Worm (Caenorhabditis elegans) whole organism, early embryonic: Measurements from ENCODE around the gene F58A3.3.

Experiments
- B0310.2 ChIP-seq: sonication (generic microtip); optimal IDR thresholded peaks from 2 replicates; lab custom pipeline; 2016; ENCODE audit warnings: mild to moderate bottlenecking, missing genetic modification characterization, missing compliant biosample characterization
- F13C5.2 ChIP-seq: sonication (generic microtip); optimal IDR thresholded peaks from 2 replicates; lab custom pipeline; 2017; ENCODE audit warnings: mild to moderate bottlenecking, missing genetic modification characterization, inconsistent platforms, missing compliant biosample characterization
- aly-1 ChIP-seq: sonication (generic microtip); optimal IDR thresholded peaks from 2 replicates; lab custom pipeline; 2016; ENCODE audit warnings: missing genetic modification characterization, missing compliant biosample characterization
- ama-1 ChIP-seq: fragments of 150-350 bp; optimal IDR thresholded peaks from 2 replicates; lab custom pipeline; 2014
- ceh-13 ChIP-seq: fragments of 200-800 bp; sonication (Bioruptor generic); optimal IDR thresholded peaks from 2 replicates; lab custom pipeline; 2018; ENCODE audit warnings: mild to moderate bottlenecking, missing genetic modification characterization, missing compliant biosample characterization
- ceh-36 ChIP-seq: sonication (generic microtip); optimal IDR thresholded peaks from 2 replicates; lab custom pipeline; 2016; ENCODE audit warnings: missing genetic modification characterization, inconsistent platforms, missing compliant biosample characterization
- ets-7 ChIP-seq: sonication (generic microtip); optimal IDR thresholded peaks from 2 replicates; lab custom pipeline; 2016; ENCODE audit warnings: missing genotype, missing genetic modification characterization, missing compliant biosample characterization
- flt-1 ChIP-seq: fragments of 200-800 bp; sonication (Bioruptor generic); IDR thresholded peaks from 2 replicates; pipeline ENCODE4 v1.3.6; 2022; ENCODE audit warnings: missing genetic modification characterization, missing compliant biosample characterization
- hmbx-1 ChIP-seq: sonication (generic microtip); optimal IDR thresholded peaks from 2 replicates; lab custom pipeline; 2016; ENCODE audit warnings: mild to moderate bottlenecking, missing genetic modification characterization, missing compliant biosample characterization
- hmg-4 ChIP-seq: fragments of 200-800 bp; sonication (Bioruptor generic); optimal IDR thresholded peaks from 2 replicates; lab custom pipeline; 2018; ENCODE audit warnings: mild to moderate bottlenecking, missing genetic modification characterization, missing compliant biosample characterization
- hnd-1 ChIP-seq: sonication (generic microtip); optimal IDR thresholded peaks from 2 replicates; lab custom pipeline; 2016; ENCODE audit warnings: missing genetic modification characterization, missing compliant biosample characterization
- pes-1 ChIP-seq: fragments of 200-800 bp; sonication (Bioruptor generic); IDR thresholded peaks from 2 replicates; pipeline ENCODE4 v1.3.6; 2022; ENCODE audit warnings: missing genetic modification reagents, missing genetic modification characterization, missing compliant biosample characterization
- scrt-1 ChIP-seq: fragments of 200-800 bp; sonication (Bioruptor generic); IDR thresholded peaks from 2 replicates; pipeline ENCODE4 v1.3.6; 2022; ENCODE audit warnings: missing genetic modification characterization, missing compliant biosample characterization
- sea-1 ChIP-seq: fragments of 200-800 bp; sonication (Bioruptor generic); conservative IDR thresholded peaks from 2 replicates; pipeline ENCODE4 v1.3.6; 2022; ENCODE audit warnings: missing genetic modification characterization, missing compliant biosample characterization
- tbx-11 ChIP-seq: fragments of 200-800 bp; sonication (Bioruptor generic); IDR thresholded peaks from 2 replicates; pipeline ENCODE4 v1.3.6; 2022; ENCODE audit warnings: missing genetic modification characterization, missing compliant biosample characterization
- tbx-37 ChIP-seq: fragments of 200-800 bp; sonication (Bioruptor generic); conservative IDR thresholded peaks from 2 replicates; pipeline ENCODE4 v1.3.6; 2022; ENCODE audit warnings: missing genetic modification reagents, missing genetic modification characterization, missing compliant biosample characterization
- tra-4 ChIP-seq: sonication (generic microtip); optimal IDR thresholded peaks from 2 replicates; lab custom pipeline; 2017; ENCODE audit warnings: missing genetic modification characterization, missing compliant biosample characterization

The F58A3.3 gene

DNA sequence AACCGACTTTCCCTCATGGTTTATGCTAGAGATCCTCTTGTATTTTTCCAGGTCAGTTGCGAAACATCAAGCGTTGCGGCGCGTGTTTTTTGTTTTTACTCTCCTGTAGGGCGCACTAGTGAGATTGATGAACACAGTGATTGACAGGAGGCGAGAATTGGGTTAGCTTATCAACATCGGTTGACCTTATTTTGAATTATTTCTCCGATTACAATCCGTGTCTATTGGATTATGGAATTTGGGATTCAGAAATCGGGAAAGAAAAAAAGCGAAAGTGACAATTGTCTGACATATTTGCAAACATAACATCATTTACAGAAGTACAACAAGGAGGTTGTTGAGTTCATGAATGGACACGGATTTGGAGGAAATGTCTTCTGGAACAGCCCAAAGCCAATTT, 48.5 kb downstream of the F58A3.3 start:
- no peak for TF ChIP-seq tbx-11 (GFP tag; lab: Robert Waterston, UW)
- TF ChIP-seq F13C5.2 (tag; lab: Kevin White, UChicago), result no peak
- no peak for TF ChIP-seq ama-1 (lab: Kevin White, UChicago)
- TF ChIP-seq ceh-13 (GFP tag; lab: Kevin White, UChicago), result no peak
- TF ChIP-seq B0310.2, result no peak
- TF ChIP-seq ets-7 (tag; lab: Kevin White, UChicago), result no peak
- TF ChIP-seq hnd-1 (tag; lab: Kevin White, UChicago), result no peak
- TF ChIP-seq tra-4 (tag; lab: Kevin White, UChicago), result no peak
- no peak for TF ChIP-seq pes-1 (GFP tag; lab: Robert Waterston, UW)
- TF ChIP-seq tbx-37 (GFP tag; lab: Robert Waterston, UW), result no peak
- no peak for TF ChIP-seq ceh-36
- TF ChIP-seq flt-1 (GFP tag; lab: Robert Waterston, UW), result no peak

- no peak for TF ChIP-seq hmbx-1 (tag; lab: Kevin White, UChicago)
- no peak for TF ChIP-seq ama-1 (lab: Kevin White, UChicago)
- TF ChIP-seq scrt-1 (GFP tag; lab: Robert Waterston, UW), result no peak
- no peak for TF ChIP-seq tbx-11 (GFP tag; lab: Robert Waterston, UW)
- no peak for TF ChIP-seq ets-7 (tag; lab: Kevin White, UChicago)
- no peak for TF ChIP-seq tra-4 (tag; lab: Kevin White, UChicago)
- TF ChIP-seq flt-1 (GFP tag; lab: Robert Waterston, UW), result no peak
- TF ChIP-seq tbx-37 (GFP tag; lab: Robert Waterston, UW), result no peak
- no peak for TF ChIP-seq sea-1 (GFP tag; lab: Robert Waterston, UW)
- TF ChIP-seq F13C5.2 (tag; lab: Kevin White, UChicago), result no peak
- TF ChIP-seq aly-1 (tag; lab: Kevin White, UChicago), result no peak
- TF ChIP-seq pes-1 (GFP tag; lab: Robert Waterston, UW), result no peak
- TF ChIP-seq hmg-4, result no peak
- TF ChIP-seq ceh-36, result no peak
Observed at ce11 chrX:11061904-11062303, 49.5 kb downstream of the F58A3.3 start, which contains the start of gene lpr-5. Gene lpr-5, plus strand, starts transcription at chrX:11062123.
